Fruit fly (Drosophila melanogaster): ENCODE measurements around the gene mip130.

Gene mip130

DNA sequence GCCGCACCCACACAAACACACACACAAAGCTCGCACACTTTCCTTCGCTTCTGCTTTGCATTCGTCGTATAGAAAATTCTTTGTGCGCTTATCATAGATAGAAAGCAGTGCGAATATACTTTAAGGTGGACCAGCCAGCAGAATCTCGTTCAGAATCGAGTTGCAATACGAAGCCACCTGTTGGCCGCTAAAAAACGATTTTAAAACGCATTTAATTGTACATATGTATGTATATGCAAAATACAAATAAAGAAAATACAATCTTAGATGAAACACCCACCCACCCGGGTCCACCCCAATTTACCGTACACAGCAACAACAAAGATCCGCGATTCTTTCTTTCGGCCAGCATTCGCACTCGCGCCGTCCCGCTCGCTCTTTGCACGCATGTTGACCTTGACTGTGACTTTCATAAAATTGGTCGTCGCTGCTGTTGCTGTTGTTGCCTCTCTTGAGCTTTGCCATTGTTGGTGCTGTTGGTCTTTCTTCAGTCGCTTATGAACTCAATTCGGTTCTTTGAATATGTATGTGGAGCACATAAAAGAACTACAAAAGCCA is 40.5 kb downstream of the mip130 start (continued):
- peak; percentile 9 for TF ChIP-seq fd96Cb (tag; optimal IDR thresholded peaks at IDR 0.05)
- peak; percentile 77 for TF ChIP-seq nom (GFP tag; optimal IDR thresholded peaks at IDR 0.05)
- TF ChIP-seq Ravus (GFP tag; IDR thresholded peaks at IDR 0.05): no peak
- TF ChIP-seq CG1647 (GFP tag; optimal IDR thresholded peaks at IDR 0.05): no peak
- TF ChIP-seq CG14441 (GFP tag; IDR thresholded peaks at IDR 0.05): 0 out of 2 replicates have a peak, but pooled peaks have one; percentile 17
- TF ChIP-seq Fer1 (GFP tag; optimal IDR thresholded peaks at IDR 0.05): peak; percentile 70
- no peak for TF ChIP-seq CG6254 (GFP tag; optimal IDR thresholded peaks at IDR 0.05)
- peak; percentile 71 for TF ChIP-seq Atf6 (GFP tag; IDR thresholded peaks at IDR 0.05)
- TF ChIP-seq nerfin-2 (GFP tag; IDR thresholded peaks at IDR 0.05; ENCODE audit: partially characterized antibody): no peak
- no peak for TF ChIP-seq sna (GFP tag; IDR thresholded peaks at IDR 0.05; ENCODE audit: partially characterized antibody)
- no peak for TF ChIP-seq shn (GFP tag; optimal IDR thresholded peaks at IDR 0.05)
- TF ChIP-seq CG3281 (GFP tag; optimal IDR thresholded peaks at IDR 0.05): peak; percentile 84
- no peak for TF ChIP-seq fd64A (GFP tag; optimal IDR thresholded peaks at IDR 0.05)
- no peak for TF ChIP-seq CG12219 (GFP tag; optimal IDR thresholded peaks at IDR 0.05)
- no peak for TF ChIP-seq CG33213 (GFP tag; optimal IDR thresholded peaks at IDR 0.05)
- peak; percentile 39; the same call in 2 of the 3 replicates for TF ChIP-seq Aef1 (GFP tag; IDR thresholded peaks at IDR 0.05)
- TF ChIP-seq trh (GFP tag; optimal IDR thresholded peaks at IDR 0.05): no peak
- TF ChIP-seq HmgZ (tag; optimal IDR thresholded peaks at IDR 0.05): peak; percentile 61
- peak; percentile 32 for TF ChIP-seq CG9437 (GFP tag; optimal IDR thresholded peaks at IDR 0.05)
- TF ChIP-seq peb (GFP tag; IDR thresholded peaks at IDR 0.05): no peak
- no peak for TF ChIP-seq CG1024 (GFP tag; IDR thresholded peaks at IDR 0.05)
- TF ChIP-seq CG14965 (GFP tag; optimal IDR thresholded peaks at IDR 0.05; ENCODE audit: borderline replicate concordance): no peak
- no peak for TF ChIP-seq CG13123 (GFP tag; optimal IDR thresholded peaks at IDR 0.05)
- no peak for TF ChIP-seq sens-2 (GFP tag; IDR thresholded peaks at IDR 0.05)
- no peak for TF ChIP-seq Sox100B (GFP tag; optimal IDR thresholded peaks at IDR 0.05)
- TF ChIP-seq zfh1 (GFP tag; IDR thresholded peaks at IDR 0.05): peak; percentile 47; the same call in 1 of the 3 replicates
- TF ChIP-seq z (GFP tag; IDR thresholded peaks at IDR 0.05): no peak
- TF ChIP-seq run (tag; optimal IDR thresholded peaks at IDR 0.05): no peak
- no peak for TF ChIP-seq Hey (tag; optimal IDR thresholded peaks at IDR 0.05)
- peak; percentile 78 for TF ChIP-seq CG2678 (tag; optimal IDR thresholded peaks at IDR 0.05)
- TF ChIP-seq CG9727 (GFP tag; optimal IDR thresholded peaks at IDR 0.05): peak; percentile 52
- peak; percentile 26 for TF ChIP-seq CG7928 (GFP tag; optimal IDR thresholded peaks at IDR 0.05)
- TF ChIP-seq CG9932 (GFP tag; IDR thresholded peaks at IDR 0.05): peak; percentile 77
- TF ChIP-seq repo (GFP tag; optimal IDR thresholded peaks at IDR 0.05): no peak
- no peak for TF ChIP-seq CG7987 (GFP tag; optimal IDR thresholded peaks at IDR 0.05)
- no peak for TF ChIP-seq psq (GFP tag; optimal IDR thresholded peaks at IDR 0.05)
- no peak for TF ChIP-seq lola (GFP tag; optimal IDR thresholded peaks at IDR 0.05)
- no peak for TF ChIP-seq aop (GFP tag; IDR thresholded peaks at IDR 0.05)
- TF ChIP-seq fd3F (GFP tag; optimal IDR thresholded peaks at IDR 0.05): peak; percentile 49
- no peak for TF ChIP-seq D19A (tag; optimal IDR thresholded peaks at IDR 0.05)
- peak; percentile 13 for TF ChIP-seq dmrt99B (tag; optimal IDR thresholded peaks at IDR 0.05)
- TF ChIP-seq tgo (GFP tag; IDR thresholded peaks at IDR 0.05): peak; percentile 45; the same call in 2 of the 3 replicates
- no peak for TF ChIP-seq CG7271 (tag; optimal IDR thresholded peaks at IDR 0.05)
- no peak for TF ChIP-seq da (GFP tag; optimal IDR thresholded peaks at IDR 0.05)
- no peak for TF ChIP-seq br (optimal IDR thresholded peaks at IDR 0.05)
- TF ChIP-seq C15 (GFP tag; IDR thresholded peaks at IDR 0.05): no peak
- TF ChIP-seq CG30403 (GFP tag; optimal IDR thresholded peaks at IDR 0.05): peak; percentile 60
- 0 out of 2 replicates have a peak, but pooled peaks have one; percentile 17 for TF ChIP-seq CG4404 (GFP tag; IDR thresholded peaks at IDR 0.05)
- peak; percentile 16 for TF ChIP-seq CG6683 (GFP tag; optimal IDR thresholded peaks at IDR 0.05)
- TF ChIP-seq dimm (GFP tag; IDR thresholded peaks at IDR 0.05): no peak
- no peak for TF ChIP-seq Dad (GFP tag; optimal IDR thresholded peaks at IDR 0.05)
